Worm (Caenorhabditis elegans) whole organism, young adult: ENCODE results near the gene lin-15A.

Experiments used
- B0035.1 ChIP-seq: sonication (generic microtip); optimal IDR thresholded peaks from 2 replicates; lab custom pipeline; 2016; ENCODE audit warnings: missing genetic modification characterization, mild to moderate bottlenecking, missing compliant biosample characterization, missing genotype, missing genetic modification reagents
- D2030.7 ChIP-seq: fragments of 200-800 bp; sonication (Bioruptor generic); IDR thresholded peaks from 2 replicates; pipeline ENCODE4 v1.3.6; 2022; ENCODE audit warnings: missing genetic modification reagents, missing genetic modification characterization, missing compliant biosample characterization
- F22D6.2 ChIP-seq: sonication (generic microtip); optimal IDR thresholded peaks from 2 replicates; lab custom pipeline; 2016; ENCODE audit warnings: mild to moderate bottlenecking, missing genetic modification characterization, missing compliant biosample characterization
- Y53F4B.3 ChIP-seq: fragments of 200-800 bp; sonication (Bioruptor generic); IDR thresholded peaks from 2 replicates; pipeline ENCODE4 v1.3.6; 2022; ENCODE audit warnings: missing genetic modification reagents, missing genetic modification characterization, missing compliant biosample characterization
- Y56A3A.18 ChIP-seq: fragments of 200-800 bp; sonication (Bioruptor generic); IDR thresholded peaks from 2 replicates; pipeline ENCODE4 v1.3.6; 2022; ENCODE audit warnings: missing genetic modification reagents, missing genetic modification characterization, missing compliant biosample characterization
- Y67H2A.10 ChIP-seq: fragments of 200-800 bp; sonication (Bioruptor generic); conservative IDR thresholded peaks from 2 replicates; pipeline ENCODE4 v1.3.6; 2022; ENCODE audit warnings: missing genetic modification reagents, missing genetic modification characterization, missing compliant biosample characterization
- Y79H2A.3 ChIP-seq: fragments of 200-800 bp; sonication (Bioruptor generic); conservative IDR thresholded peaks from 2 replicates; pipeline ENCODE4 v1.3.6; 2022; ENCODE audit warnings: missing genetic modification reagents, missing genetic modification characterization, missing compliant biosample characterization
- ZK185.1 ChIP-seq: sonication (generic microtip); optimal IDR thresholded peaks from 2 replicates; lab custom pipeline; 2016; ENCODE audit warnings: mild to moderate bottlenecking, missing genetic modification characterization, missing compliant biosample characterization; ENCODE audit not compliant: poor library complexity, severe bottlenecking
- akir-1 ChIP-seq: fragments of 200-800 bp; sonication (Bioruptor generic); optimal IDR thresholded peaks from 2 replicates; lab custom pipeline; 2018; ENCODE audit warnings: mild to moderate bottlenecking, missing genetic modification characterization, moderate library complexity, missing compliant biosample characterization
- ama-1 ChIP-seq, 3 experiments: fragments of 150-350 bp in 1 of 3; sonication (generic microtip) in 2 of 3; optimal IDR thresholded peaks; 2 replicates each; lab custom pipeline; 2014 to 2018; ENCODE audit warnings: missing biosample characterization in 2 of 3, missing genetic modification characterization in 2 of 3, missing genetic modification reagents in 2 of 3
- aptf-3 ChIP-seq: fragments of 200-800 bp; sonication (Bioruptor generic); IDR thresholded peaks from 2 replicates; pipeline ENCODE4 v1.3.6; 2022; ENCODE audit warnings: missing genetic modification characterization, missing compliant biosample characterization
- atf-7 ChIP-seq: sonication (generic microtip); optimal IDR thresholded peaks from 2 replicates; lab custom pipeline; 2017; ENCODE audit warnings: mild to moderate bottlenecking, missing genetic modification characterization, missing compliant biosample characterization
- athp-1 ChIP-seq: sonication (generic microtip); optimal IDR thresholded peaks from 2 replicates; lab custom pipeline; 2017; ENCODE audit warnings: mild to moderate bottlenecking, missing genetic modification characterization, missing compliant biosample characterization
- attf-6 ChIP-seq: fragments of 200-800 bp; sonication (Bioruptor generic); IDR thresholded peaks from 2 replicates; pipeline ENCODE4 v1.3.6; 2022; ENCODE audit warnings: missing genetic modification reagents, missing genetic modification characterization, missing compliant biosample characterization
- bed-1 ChIP-seq: fragments of 200-800 bp; sonication (Bioruptor generic); IDR thresholded peaks from 2 replicates; pipeline ENCODE4 v1.3.6; 2022; ENCODE audit warnings: missing genetic modification reagents, missing genetic modification characterization, missing compliant biosample characterization
- ccch-3 ChIP-seq: fragments of 200-800 bp; sonication (Bioruptor generic); optimal IDR thresholded peaks from 2 replicates; lab custom pipeline; 2018; ENCODE audit warnings: mild to moderate bottlenecking, missing genetic modification characterization, missing compliant biosample characterization
- cebp-1 ChIP-seq, 2 experiments: fragments of 200-800 bp in 1 of 2; sonication (Bioruptor generic) in 1 of 2; sonication (generic microtip) in 1 of 2; IDR thresholded peaks in 1 of 2; optimal IDR thresholded peaks in 1 of 2; 2 replicates each; pipeline versions ENCODE4 v1.3.6 to Lab custom; 2017 to 2022; ENCODE audit warnings: missing compliant biosample characterization in 2 of 2, missing genetic modification characterization in 2 of 2, mild to moderate bottlenecking in 1 of 2, missing genetic modification reagents in 1 of 2, moderate library complexity in 1 of 2
- ceh-100 ChIP-seq: fragments of 200-800 bp; sonication (Bioruptor generic); IDR thresholded peaks from 2 replicates; pipeline ENCODE4 v1.3.6; 2022; ENCODE audit warnings: missing genetic modification reagents, missing genetic modification characterization, missing compliant biosample characterization
- die-1 ChIP-seq: sonication (generic microtip); optimal IDR thresholded peaks from 2 replicates; lab custom pipeline; 2016; ENCODE audit warnings: missing genotype, mild to moderate bottlenecking, missing genetic modification characterization, missing compliant biosample characterization
- dox-1 ChIP-seq: fragments of 200-800 bp; sonication (Bioruptor generic); IDR thresholded peaks from 2 replicates; pipeline ENCODE4 v1.3.6; 2022; ENCODE audit warnings: missing genetic modification reagents, missing genetic modification characterization, missing compliant biosample characterization
- dpl-1 ChIP-seq: fragments of 150-350 bp; optimal IDR thresholded peaks from 2 replicates; lab custom pipeline; 2014; ENCODE audit warnings: missing biosample characterization, missing genetic modification reagents, missing genetic modification characterization
- ekl-4 ChIP-seq: fragments of 200-800 bp; sonication (Bioruptor generic); IDR thresholded peaks from 2 replicates; pipeline ENCODE4 v1.3.6; 2022; ENCODE audit warnings: missing genetic modification reagents, missing genetic modification characterization, missing compliant biosample characterization
- fkh-3 ChIP-seq: sonication (generic microtip); optimal IDR thresholded peaks from 2 replicates; lab custom pipeline; 2016; ENCODE audit warnings: mild to moderate bottlenecking, missing genetic modification characterization, missing compliant biosample characterization
- gei-17 ChIP-seq: fragments of 200-800 bp; sonication (Bioruptor generic); optimal IDR thresholded peaks from 2 replicates; lab custom pipeline; 2018; ENCODE audit warnings: mild to moderate bottlenecking, missing genetic modification characterization, missing compliant biosample characterization
- hlh-26 ChIP-seq: fragments of 200-800 bp; sonication (Bioruptor generic); conservative IDR thresholded peaks from 2 replicates; pipeline ENCODE4 v1.3.6; 2022; ENCODE audit warnings: missing genetic modification reagents, missing genetic modification characterization, missing compliant biosample characterization
- hrde-1 ChIP-seq: sonication (generic microtip); optimal IDR thresholded peaks from 2 replicates; lab custom pipeline; 2016; ENCODE audit warnings: missing genetic modification characterization, mild to moderate bottlenecking, missing compliant biosample characterization, moderate library complexity, missing genotype, missing genetic modification reagents, borderline replicate concordance
- let-526 ChIP-seq: fragments of 200-800 bp; sonication (Bioruptor generic); IDR thresholded peaks from 2 replicates; pipeline ENCODE4 v1.3.6; 2022; ENCODE audit warnings: missing genetic modification reagents, missing genetic modification characterization, missing compliant biosample characterization
- let-607 ChIP-seq, 2 experiments: fragments of 200-800 bp in 1 of 2; sonication (Bioruptor generic) in 1 of 2; sonication (generic microtip) in 1 of 2; optimal IDR thresholded peaks; 2 replicates each; lab custom pipeline; 2016 to 2018; ENCODE audit warnings: mild to moderate bottlenecking in 2 of 2, missing compliant biosample characterization in 2 of 2, missing genetic modification characterization in 2 of 2, moderate library complexity in 2 of 2, missing genotype in 1 of 2
- lin-26 ChIP-seq: fragments of 200-800 bp; sonication (Bioruptor generic); IDR thresholded peaks from 2 replicates; pipeline ENCODE4 v1.3.6; 2022; ENCODE audit warnings: missing genetic modification reagents, missing genetic modification characterization, missing compliant biosample characterization
- lir-1 ChIP-seq: fragments of 200-800 bp; sonication (Bioruptor generic); conservative IDR thresholded peaks from 2 replicates; pipeline ENCODE4 v1.3.6; 2022; ENCODE audit warnings: missing genetic modification reagents, missing genetic modification characterization, missing compliant biosample characterization
- madf-3 ChIP-seq: fragments of 200-800 bp; sonication (Bioruptor generic); IDR thresholded peaks from 2 replicates; pipeline ENCODE4 v1.3.6; 2022; ENCODE audit warnings: missing genetic modification reagents, missing genetic modification characterization, missing compliant biosample characterization
- mcd-1 ChIP-seq: fragments of 200-800 bp; sonication (Bioruptor generic); IDR thresholded peaks from 2 replicates; pipeline ENCODE4 v1.3.6; 2022; ENCODE audit warnings: missing genetic modification reagents, missing genetic modification characterization, missing compliant biosample characterization
- nhr-90 ChIP-seq: sonication (generic microtip); optimal IDR thresholded peaks from 2 replicates; lab custom pipeline; 2016; ENCODE audit warnings: missing genotype, mild to moderate bottlenecking, missing genetic modification characterization, missing compliant biosample characterization
- rpc-1 ChIP-seq, 2 experiments: fragments of 150-350 bp in 1 of 2; sonication (generic microtip) in 1 of 2; optimal IDR thresholded peaks; 2 replicates each; lab custom pipeline; 2014 to 2018; ENCODE audit warnings: missing biosample characterization in 1 of 2, missing genetic modification characterization in 1 of 2, missing genetic modification reagents in 1 of 2, missing genotype in 1 of 2
- snpc-1.1 ChIP-seq: sonication (generic microtip); optimal IDR thresholded peaks from 2 replicates; lab custom pipeline; 2017; ENCODE audit warnings: missing genetic modification characterization, mild to moderate bottlenecking, missing compliant biosample characterization, antibody characterized with exemption, moderate library complexity, missing genotype, missing genetic modification reagents; ENCODE audit not compliant: insufficient read depth
- snpc-1.3 ChIP-seq: sonication (generic microtip); optimal IDR thresholded peaks from 2 replicates; lab custom pipeline; 2017; ENCODE audit warnings: missing genetic modification characterization, mild to moderate bottlenecking, missing compliant biosample characterization, antibody characterized with exemption, moderate library complexity, missing genotype, missing genetic modification reagents; ENCODE audit not compliant: insufficient read depth
- snpc-4 ChIP-seq, 5 experiments: fragments of 150-350 bp in 1 of 5; sonication (generic microtip) in 4 of 5; optimal IDR thresholded peaks; 2 replicates each; lab custom pipeline; 2014 to 2018; ENCODE audit warnings: missing genetic modification characterization in 5 of 5, missing biosample characterization in 3 of 5, antibody characterized with exemption in 2 of 5, mild to moderate bottlenecking in 2 of 5, missing compliant biosample characterization in 2 of 5, missing genotype in 2 of 5, moderate library complexity in 2 of 5, missing genetic modification reagents in 1 of 5
- tbp1 ChIP-seq: fragments of 200-800 bp; sonication (Bioruptor generic); optimal IDR thresholded peaks from 2 replicates; lab custom pipeline; 2018; ENCODE audit warnings: mild to moderate bottlenecking, missing genetic modification characterization, missing compliant biosample characterization
- unc-62 ChIP-seq: fragments of 150-350 bp; optimal IDR thresholded peaks from 2 replicates; lab custom pipeline; 2014; ENCODE audit warnings: missing biosample characterization, missing genetic modification reagents, missing genetic modification characterization
- xnd-1 ChIP-seq: sonication (generic microtip); optimal IDR thresholded peaks from 2 replicates; lab custom pipeline; 2016; ENCODE audit warnings: missing genotype, missing genetic modification reagents, missing genetic modification characterization, missing compliant biosample characterization
- zfh-2 ChIP-seq: fragments of 200-800 bp; sonication (Bioruptor generic); conservative IDR thresholded peaks from 2 replicates; pipeline ENCODE4 v1.3.6; 2022; ENCODE audit warnings: missing genetic modification reagents, missing genetic modification characterization, missing compliant biosample characterization
- ztf-26 ChIP-seq: sonication (generic microtip); optimal IDR thresholded peaks from 2 replicates; lab custom pipeline; 2017; ENCODE audit warnings: missing genetic modification characterization, missing compliant biosample characterization

Gene lin-15A

DNA sequence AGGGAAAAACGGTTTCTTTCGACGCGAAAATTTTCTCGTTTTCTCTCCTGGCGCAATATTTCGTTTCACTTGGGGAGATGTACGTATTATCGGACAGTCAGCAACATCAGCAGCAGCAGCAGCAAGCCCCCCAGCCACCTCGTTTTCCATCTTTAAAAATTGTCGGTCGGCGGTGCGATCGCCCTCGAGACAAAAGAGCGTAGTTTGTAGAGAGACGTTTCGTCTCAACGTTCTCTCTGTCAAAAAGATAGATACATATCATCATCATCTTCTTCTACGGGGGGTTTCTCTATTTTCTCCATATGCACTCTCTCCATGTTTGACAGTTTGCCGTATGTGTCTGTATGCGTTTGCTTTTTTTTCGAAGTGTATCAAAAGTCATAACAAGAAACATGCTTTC, 22.2 kb upstream of the lin-15A start (continued):
- TF ChIP-seq hlh-26 (GFP tag; lab: Robert Waterston, UW) = no peak
- no peak for TF ChIP-seq Y79H2A.3 (GFP tag; lab: Robert Waterston, UW)
- peak; percentile 12 for TF ChIP-seq gei-17 (GFP tag; lab: Kevin White, UChicago)
- no peak for TF ChIP-seq ama-1 (optimal IDR thresholded peaks at IDR 0.05; lab: Kevin White, UChicago)
- TF ChIP-seq ama-1 (GFP tag; optimal IDR thresholded peaks at IDR 0.05; lab: Kevin White, UChicago) = no peak
- peak; percentile 30; the same call in 1 of the 2 replicates for TF ChIP-seq dox-1 (GFP tag; lab: Robert Waterston, UW)
- no peak for TF ChIP-seq Y67H2A.10 (GFP tag; lab: Robert Waterston, UW)
- no peak for TF ChIP-seq ceh-100 (GFP tag; lab: Robert Waterston, UW)
- TF ChIP-seq let-607 (tag; optimal IDR thresholded peaks at IDR 0.05; lab: Kevin White, UChicago) = peak in 1 of 2 experiments; percentile 35
- TF ChIP-seq snpc-4 (GFP tag; optimal IDR thresholded peaks at IDR 0.05; lab: Kevin White, UChicago) = no peak
- TF ChIP-seq snpc-4 (tag; optimal IDR thresholded peaks at IDR 0.05; lab: Kevin White, UChicago) = peak in 2 of 4 experiments; percentile 4 to 29
- 0 out of 2 replicates have a peak, but pooled peaks have one; percentile 57 for TF ChIP-seq zfh-2 (GFP tag; lab: Robert Waterston, UW)
- peak; percentile 1 for TF ChIP-seq ztf-26 (tag; lab: Kevin White, UChicago)
- no peak for TF ChIP-seq lin-26 (GFP tag; lab: Robert Waterston, UW)
- no peak for TF ChIP-seq xnd-1
- no peak for TF ChIP-seq Y53F4B.3 (GFP tag; lab: Robert Waterston, UW)
- TF ChIP-seq lir-1 (GFP tag; lab: Robert Waterston, UW) = 0 out of 2 replicates have a peak, but pooled peaks have one; percentile 17
- no peak for TF ChIP-seq fkh-3 (tag; lab: Kevin White, UChicago)
- TF ChIP-seq mcd-1 = peak; percentile 30; the same call in 1 of the 2 replicates

DNA sequence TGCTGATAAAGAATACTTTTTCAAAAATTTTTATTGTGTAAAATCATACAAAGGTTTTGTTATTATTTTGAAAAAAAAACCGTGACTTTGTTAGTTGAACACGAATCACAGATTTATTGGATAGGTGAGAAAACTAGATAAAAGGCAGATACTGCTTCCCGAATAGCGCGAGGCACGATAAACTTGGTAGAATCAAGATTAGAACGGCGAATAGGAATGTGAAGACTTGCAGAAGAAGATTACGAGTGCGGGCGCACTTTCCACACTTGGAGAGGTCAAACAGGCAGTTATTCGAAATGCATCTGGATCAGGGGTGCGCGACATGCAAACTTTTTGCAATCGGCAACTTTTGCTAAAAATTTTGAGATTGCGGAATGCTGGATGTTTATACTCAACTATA, 18.6 kb upstream of the lin-15A start:
- TF ChIP-seq F22D6.2 (tag; lab: Kevin White, UChicago) (no peak), nhr-90 (no peak), die-1 (no peak), gei-17 (GFP tag; lab: Kevin White, UChicago) (no peak), snpc-1.3 (tag; lab: Kevin White, UChicago) (no peak), ZK185.1 (tag; lab: Kevin White, UChicago) (no peak), B0035.1 (tag; lab: Kevin White, UChicago) (no peak), ccch-3 (GFP tag; lab: Kevin White, UChicago) (no peak), dpl-1 (GFP tag; lab: Kevin White, UChicago) (no peak), unc-62 (GFP tag; lab: Kevin White, UChicago) (no peak)

DNA sequence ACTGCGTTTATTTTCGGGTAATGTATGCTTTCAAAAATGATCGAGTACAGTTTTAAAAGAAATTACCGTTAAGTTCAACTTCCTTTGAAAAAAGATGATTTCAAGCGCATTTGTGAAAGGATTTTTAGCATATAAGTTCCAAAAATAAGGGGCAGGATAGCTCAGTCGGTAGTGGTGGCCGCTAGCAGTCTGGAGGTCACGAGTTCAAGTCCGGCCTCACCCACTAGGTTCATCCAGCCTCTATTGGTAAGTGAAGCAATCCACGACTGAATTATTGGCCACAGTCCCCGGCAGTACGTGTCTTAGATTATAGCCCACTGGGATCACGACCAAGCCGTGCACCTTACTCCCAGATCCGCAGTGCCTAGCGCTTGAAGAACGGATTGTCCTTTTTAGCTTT, 14.8 kb upstream of the lin-15A start:
- TF ChIP-seq hrde-1 (tag; lab: Kevin White, UChicago) = no peak
- TF ChIP-seq lin-26 (GFP tag; lab: Robert Waterston, UW) = 0 out of 2 replicates have a peak, but pooled peaks have one; percentile 25
- TF ChIP-seq D2030.7 (GFP tag; lab: Robert Waterston, UW) = peak; percentile 42; the same call in 1 of the 2 replicates
- no peak for TF ChIP-seq tbp1
- TF ChIP-seq B0035.1 (tag; lab: Kevin White, UChicago) = no peak
- no peak for TF ChIP-seq Y67H2A.10 (GFP tag; lab: Robert Waterston, UW)
- no peak for TF ChIP-seq Y56A3A.18 (GFP tag; lab: Robert Waterston, UW)
- TF ChIP-seq ekl-4 = no peak
- TF ChIP-seq cebp-1 (GFP tag; IDR thresholded peaks at IDR 0.05; lab: Robert Waterston, UW) = no peak
- no peak for TF ChIP-seq cebp-1 (tag; optimal IDR thresholded peaks at IDR 0.05; lab: Kevin White, UChicago)
- TF ChIP-seq athp-1 (tag; lab: Kevin White, UChicago) = no peak
- TF ChIP-seq atf-7 = no peak
- TF ChIP-seq rpc-1 (optimal IDR thresholded peaks at IDR 0.05; lab: Kevin White, UChicago) = peak; percentile 25
- TF ChIP-seq rpc-1 (tag; optimal IDR thresholded peaks at IDR 0.05; lab: Kevin White, UChicago) = peak; percentile 58
- no peak for TF ChIP-seq snpc-1.1 (tag; lab: Kevin White, UChicago)
- no peak for TF ChIP-seq madf-3
- TF ChIP-seq akir-1 (GFP tag; lab: Kevin White, UChicago) = no peak
- TF ChIP-seq attf-6 (GFP tag; lab: Robert Waterston, UW) = no peak
- no peak for TF ChIP-seq bed-1 (GFP tag; lab: Robert Waterston, UW)
- TF ChIP-seq nhr-90 = no peak
- TF ChIP-seq aptf-3 = no peak
- no peak for TF ChIP-seq let-526
